Worm (Caenorhabditis elegans): ENCODE results near the gene srw-17.

- TF ChIP-seq fkh-10 (GFP tag; optimal IDR thresholded peaks at IDR 0.05) (no peak), ahr-1 (tag; optimal IDR thresholded peaks at IDR 0.05) (no peak), nhr-11 (tag; optimal IDR thresholded peaks at IDR 0.05) (no peak), gmeb-2 (tag; optimal IDR thresholded peaks at IDR 0.05) (no peak), ama-1 (optimal IDR thresholded peaks at IDR 0.05) (no peak), fkh-6 (tag; optimal IDR thresholded peaks at IDR 0.05) (no peak), ttx-3 (tag; optimal IDR thresholded peaks at IDR 0.05) (no peak), syd-9 (tag; optimal IDR thresholded peaks at IDR 0.05) (no peak)
Measured at ce11 chrV:15309011-15309410, 32.2 kb upstream of the srw-17 start, which contains the start of gene srz-10.

Data from whole organism, late embryonic.